Fruit fly (Drosophila melanogaster) whole organism, embryonic: Measurements from ENCODE around the gene CG12112.

Experiments
- Atf3 ChIP-seq: fragments of 200-800 bp; sonication (Bioruptor generic); optimal IDR thresholded peaks from 3 replicates; lab custom pipeline; 2016; ENCODE audit warnings: missing biosample characterization, missing genetic modification characterization
- CG10462 ChIP-seq: fragments of 200-800 bp; sonication (Bioruptor generic); optimal IDR thresholded peaks from 2 replicates; lab custom pipeline; 2016; ENCODE audit warnings: missing biosample characterization, missing genetic modification characterization
- CG11504 ChIP-seq: fragments of 200-800 bp; sonication (Bioruptor generic); optimal IDR thresholded peaks from 3 replicates; lab custom pipeline; 2019; ENCODE audit warnings: missing biosample characterization, mild to moderate bottlenecking, missing genetic modification characterization, moderate library complexity
- CG11560 ChIP-seq: fragments of 200-800 bp; sonication (Bioruptor generic); IDR thresholded peaks from 3 replicates; pipeline ENCODE4 v1.3.6; 2022; ENCODE audit warnings: missing biosample characterization, missing genetic modification characterization
- CG12071 ChIP-seq: fragments of 200-800 bp; sonication (Bioruptor generic); optimal IDR thresholded peaks from 3 replicates; lab custom pipeline; 2018; ENCODE audit warnings: missing biosample characterization, mild to moderate bottlenecking, missing genetic modification characterization
- CG1233 ChIP-seq: fragments of 200-800 bp; sonication (Bioruptor generic); optimal IDR thresholded peaks from 4 replicates; lab custom pipeline; 2018; ENCODE audit warnings: missing biosample characterization, mild to moderate bottlenecking, missing genetic modification characterization
- CG12942 ChIP-seq: fragments of 200-800 bp; sonication (Bioruptor generic); optimal IDR thresholded peaks from 3 replicates; lab custom pipeline; 2016; ENCODE audit warnings: missing biosample characterization, missing genetic modification characterization
- CG13287 ChIP-seq: fragments of 200-800 bp; sonication (Bioruptor generic); IDR thresholded peaks from 2 replicates; pipeline ENCODE4 v1.3.6; 2022; ENCODE audit warnings: missing biosample characterization, missing genetic modification characterization; ENCODE audit not compliant: partially characterized antibody
- CG13424 ChIP-seq: fragments of 200-800 bp; sonication (Bioruptor generic); optimal IDR thresholded peaks from 2 replicates; lab custom pipeline; 2019; ENCODE audit warnings: missing biosample characterization, mild to moderate bottlenecking, missing genetic modification characterization, moderate library complexity
- CG13624 ChIP-seq: fragments of 200-800 bp; sonication (Bioruptor generic); optimal IDR thresholded peaks from 2 replicates; lab custom pipeline; 2016; ENCODE audit warnings: missing biosample characterization, missing genetic modification characterization
- CG15073 ChIP-seq: fragments of 200-800 bp; sonication (Bioruptor generic); optimal IDR thresholded peaks from 2 replicates; lab custom pipeline; 2016; ENCODE audit warnings: missing biosample characterization, missing genetic modification characterization
- CG16863 ChIP-seq: fragments of 200-800 bp; sonication (Bioruptor generic); optimal IDR thresholded peaks from 3 replicates; lab custom pipeline; 2016; ENCODE audit warnings: missing biosample characterization, missing genetic modification characterization
- CG17912 ChIP-seq: fragments of 200-800 bp; sonication (Bioruptor generic); optimal IDR thresholded peaks from 2 replicates; lab custom pipeline; 2018; ENCODE audit warnings: missing biosample characterization, mild to moderate bottlenecking, missing genetic modification characterization
- CG18011 ChIP-seq: fragments of 200-800 bp; sonication (Bioruptor generic); optimal IDR thresholded peaks from 2 replicates; lab custom pipeline; 2017; ENCODE audit warnings: missing biosample characterization, missing genetic modification characterization, mild to moderate bottlenecking, moderate library complexity, missing genotype
- CG33213 ChIP-seq: fragments of 200-800 bp; sonication (Bioruptor generic); optimal IDR thresholded peaks from 3 replicates; lab custom pipeline; 2016; ENCODE audit warnings: missing biosample characterization, missing genetic modification characterization
- CG34422 ChIP-seq: fragments of 200-800 bp; sonication (Bioruptor generic); IDR thresholded peaks from 3 replicates; pipeline ENCODE4 v1.3.6; 2022; ENCODE audit warnings: missing biosample characterization, missing genetic modification characterization
- CG4820 ChIP-seq: fragments of 200-800 bp; sonication (Bioruptor generic); optimal IDR thresholded peaks from 3 replicates; lab custom pipeline; 2016; ENCODE audit warnings: missing biosample characterization, missing genetic modification characterization
- CG7839 ChIP-seq: fragments of 200-800 bp; sonication (Bioruptor generic); optimal IDR thresholded peaks from 3 replicates; lab custom pipeline; 2018; ENCODE audit warnings: missing biosample characterization, mild to moderate bottlenecking, missing genetic modification characterization, moderate library complexity
- CG8359 ChIP-seq: fragments of 200-800 bp; sonication (Bioruptor generic); optimal IDR thresholded peaks from 2 replicates; lab custom pipeline; 2017; ENCODE audit warnings: missing biosample characterization, mild to moderate bottlenecking, missing genetic modification characterization, borderline replicate concordance
- CG8478 ChIP-seq: fragments of >200 bp; optimal IDR thresholded peaks from 2 replicates; lab custom pipeline; 2018
- CG8924 ChIP-seq: fragments of 200-800 bp; optimal IDR thresholded peaks from 3 replicates; lab custom pipeline; 2019; ENCODE audit warnings: missing biosample characterization, mild to moderate bottlenecking, missing genetic modification characterization, moderate library complexity
- CHES-1-like ChIP-seq: fragments of 200-800 bp; sonication (Bioruptor generic); optimal IDR thresholded peaks from 2 replicates; lab custom pipeline; 2016; ENCODE audit warnings: missing biosample characterization, missing genetic modification characterization
- Camta ChIP-seq: fragments of 200-800 bp; sonication (Bioruptor generic); optimal IDR thresholded peaks from 2 replicates; lab custom pipeline; 2016; ENCODE audit warnings: missing biosample characterization, missing genetic modification characterization
- CrebB ChIP-seq: fragments of 200-800 bp; sonication (Bioruptor generic); optimal IDR thresholded peaks from 3 replicates; lab custom pipeline; 2018; ENCODE audit warnings: missing biosample characterization, mild to moderate bottlenecking, missing genetic modification characterization
- Dbx ChIP-seq: fragments of 200-800 bp; sonication (Bioruptor generic); IDR thresholded peaks from 3 replicates; pipeline ENCODE4 v1.3.6; 2022; ENCODE audit warnings: missing biosample characterization, missing genetic modification characterization
- Gug ChIP-seq: fragments of 200-800 bp; sonication (Bioruptor generic); IDR thresholded peaks from 4 replicates; pipeline ENCODE4 v1.3.6; 2022; ENCODE audit warnings: missing biosample characterization, missing genetic modification characterization
- Hand ChIP-seq: fragments of 200-800 bp; sonication (Bioruptor generic); optimal IDR thresholded peaks from 2 replicates; lab custom pipeline; 2017; ENCODE audit warnings: mild to moderate bottlenecking, missing biosample characterization, missing genetic modification reagents, missing genetic modification characterization
- Med ChIP-seq: fragments of 200-800 bp; sonication (Bioruptor generic); peaks from one replicate; lab custom pipeline; 2016; ENCODE audit warnings: missing biosample characterization, missing genetic modification characterization, mild to moderate bottlenecking, inconsistent platforms, moderate library complexity
- PHDP ChIP-seq: fragments of 200-800 bp; sonication (Bioruptor generic); optimal IDR thresholded peaks from 3 replicates; lab custom pipeline; 2018; ENCODE audit warnings: missing biosample characterization, mild to moderate bottlenecking, missing genetic modification characterization, moderate library complexity
- Sox102F ChIP-seq: fragments of 200-800 bp; sonication (Bioruptor generic); optimal IDR thresholded peaks from 2 replicates; lab custom pipeline; 2018; ENCODE audit warnings: missing biosample characterization, mild to moderate bottlenecking, missing genetic modification characterization, moderate library complexity
- Sry-δ ChIP-seq: fragments of 200-800 bp; sonication (Bioruptor generic); optimal IDR thresholded peaks from 2 replicates; lab custom pipeline; 2016; ENCODE audit warnings: missing biosample characterization, missing genetic modification characterization
- ac ChIP-seq: fragments of 200-800 bp; sonication (Bioruptor generic); optimal IDR thresholded peaks from 3 replicates; lab custom pipeline; 2017; ENCODE audit warnings: missing biosample characterization, mild to moderate bottlenecking, missing genetic modification characterization
- btn ChIP-seq: fragments of 200-800 bp; sonication (Bioruptor generic); optimal IDR thresholded peaks from 2 replicates; lab custom pipeline; 2016; ENCODE audit warnings: missing biosample characterization, missing genetic modification characterization
- chinmo ChIP-seq: fragments of 200-800 bp; sonication (Bioruptor generic); IDR thresholded peaks from 4 replicates; pipeline ENCODE4 v1.3.6; 2022; ENCODE audit warnings: missing biosample characterization, missing genetic modification characterization; ENCODE audit not compliant: partially characterized antibody
- fd96Cb ChIP-seq: fragments of 200-800 bp; sonication (Bioruptor generic); optimal IDR thresholded peaks from 2 replicates; lab custom pipeline; 2018; ENCODE audit warnings: missing biosample characterization, mild to moderate bottlenecking, missing genetic modification characterization, moderate library complexity
- hkb ChIP-seq, 2 experiments: fragments of 200-800 bp in 1 of 2; fragments of >200 bp in 1 of 2; sonication (Bioruptor generic) in 1 of 2; IDR thresholded peaks in 1 of 2; optimal IDR thresholded peaks in 1 of 2; 2 replicates each; pipeline versions ENCODE4 v1.3.6 to Lab custom; 2017 to 2022; ENCODE audit warnings: missing biosample characterization in 1 of 2, missing genetic modification characterization in 1 of 2
- ind ChIP-seq: fragments of 200-800 bp; sonication (Bioruptor generic); optimal IDR thresholded peaks from 3 replicates; lab custom pipeline; 2016; ENCODE audit warnings: missing biosample characterization, missing genetic modification characterization
- inv ChIP-seq: fragments of 200-800 bp; sonication (Bioruptor generic); IDR thresholded peaks from 2 replicates; pipeline ENCODE4 v1.3.6; 2022; ENCODE audit warnings: missing biosample characterization, missing genetic modification characterization; ENCODE audit not compliant: partially characterized antibody
- jigr1 ChIP-seq: fragments of 200-800 bp; sonication (Bioruptor generic); IDR thresholded peaks from 3 replicates; pipeline ENCODE4 v1.3.6; 2022; ENCODE audit warnings: missing biosample characterization, missing genetic modification characterization
- jumu ChIP-seq: fragments of 200-800 bp; sonication (Bioruptor generic); optimal IDR thresholded peaks from 3 replicates; lab custom pipeline; 2016; ENCODE audit warnings: missing biosample characterization, missing genetic modification characterization
- maf-S ChIP-seq: fragments of 200-800 bp; sonication (Bioruptor generic); optimal IDR thresholded peaks from 2 replicates; lab custom pipeline; 2016; ENCODE audit warnings: missing biosample characterization, missing genetic modification characterization
- otp ChIP-seq: fragments of 200-800 bp; sonication (Bioruptor generic); IDR thresholded peaks from 3 replicates; pipeline ENCODE4, ENCODE4 v1.3.6; 2022; ENCODE audit warnings: missing biosample characterization, missing genetic modification characterization
- phol ChIP-seq: fragments of 200-800 bp; sonication (Bioruptor generic); optimal IDR thresholded peaks from 3 replicates; lab custom pipeline; 2018; ENCODE audit warnings: missing biosample characterization, mild to moderate bottlenecking, missing genetic modification characterization, moderate library complexity
- pnt ChIP-seq: fragments of 200-800 bp; sonication (Bioruptor generic); optimal IDR thresholded peaks from 3 replicates; lab custom pipeline; 2016; ENCODE audit warnings: missing biosample characterization, missing genetic modification characterization
- schlank ChIP-seq: fragments of 200-800 bp; sonication (Bioruptor generic); optimal IDR thresholded peaks from 2 replicates; lab custom pipeline; 2018; ENCODE audit warnings: missing biosample characterization, mild to moderate bottlenecking, missing genetic modification characterization
- slbo ChIP-seq: fragments of 200-800 bp; sonication (Bioruptor generic); IDR thresholded peaks from 2 replicates; pipeline ENCODE4 v1.3.6; 2022; ENCODE audit warnings: missing biosample characterization, missing genetic modification characterization
- slou ChIP-seq: fragments of 200-800 bp; sonication (Bioruptor generic); optimal IDR thresholded peaks from 3 replicates; lab custom pipeline; 2016; ENCODE audit warnings: missing biosample characterization, missing genetic modification characterization
- tio ChIP-seq: fragments of 200-800 bp; sonication (Bioruptor generic); optimal IDR thresholded peaks from 2 replicates; lab custom pipeline; 2017; ENCODE audit warnings: missing biosample characterization, missing genetic modification characterization, inconsistent platforms
- tll ChIP-seq, 2 experiments: fragments of 200-800 bp in 1 of 2; fragments of >200 bp in 1 of 2; sonication (Bioruptor generic) in 1 of 2; optimal IDR thresholded peaks; 2 replicates each; lab custom pipeline; 2017 to 2019; ENCODE audit warnings: missing biosample characterization in 2 of 2, missing genetic modification characterization in 2 of 2, mild to moderate bottlenecking in 1 of 2, moderate library complexity in 1 of 2
- wor ChIP-seq: fragments of 200-800 bp; sonication (Bioruptor generic); IDR thresholded peaks from 2 replicates; pipeline ENCODE4 v1.3.6; 2022; ENCODE audit warnings: missing biosample characterization, missing genetic modification characterization

The CG12112 gene

dm6 chrX:8591685-8592127 lies 31.7 kb upstream of the CG12112 start, which contains the start of the genes CG12659 and Crag (continued):
- TF ChIP-seq CrebB (no peak), CG17912 (no peak), Gug (GFP tag; lab: Robert Waterston, UW) (no peak), phol (tag; lab: Kevin White, UChicago) (peak; percentile 41), CG8924 (tag; lab: Kevin White, UChicago) (peak; percentile 40), jumu (no peak), Atf3 (GFP tag; lab: Kevin White, UChicago) (no peak), hkb (optimal IDR thresholded peaks at IDR 0.05; lab: Kevin White, UChicago) (no peak), hkb (GFP tag; IDR thresholded peaks at IDR 0.05; lab: Robert Waterston, UW) (no peak), pnt (GFP tag; lab: Kevin White, UChicago) (no peak), Sox102F (GFP tag; lab: Kevin White, UChicago) (no peak), tll (GFP tag; optimal IDR thresholded peaks at IDR 0.05; lab: Kevin White, UChicago) (no peak), tio (GFP tag; lab: Kevin White, UChicago) (no peak), CG7839 (no peak), Hand (no peak), inv (peak; percentile 39; the same call in 1 of the 2 replicates), CHES-1-like (GFP tag; lab: Kevin White, UChicago) (no peak)

dm6 chrX:8588607-8589171 lies 28.7 kb upstream of the CG12112 start, which contains the start of gene CG12081:
Gene CG12081 (plus strand): TSS chrX:8588811.
- TF ChIP-seq CG33213 (GFP tag; lab: Kevin White, UChicago): no peak
- TF ChIP-seq Dbx (GFP tag; lab: Robert Waterston, UW): peak; percentile 43; the same call in 1 of the 3 replicates
- no peak for TF ChIP-seq CG8478
- peak; percentile 23 for TF ChIP-seq CG13624 (GFP tag; lab: Kevin White, UChicago)
- no peak for TF ChIP-seq btn (GFP tag; lab: Kevin White, UChicago)
- TF ChIP-seq CG13287 (GFP tag; lab: Robert Waterston, UW): peak; percentile 92
- no peak for TF ChIP-seq CG11560 (tag; lab: Robert Waterston, UW)
- TF ChIP-seq CG18011 (GFP tag; lab: Kevin White, UChicago): no peak
- no peak for TF ChIP-seq ac
- no peak for TF ChIP-seq CG11504 (tag; lab: Kevin White, UChicago)
- TF ChIP-seq CG16863: no peak
- TF ChIP-seq Sry-δ: peak; percentile 82
- no peak for TF ChIP-seq jigr1 (GFP tag; lab: Robert Waterston, UW)
- TF ChIP-seq CG13424: no peak
- no peak for TF ChIP-seq CG12942 (GFP tag; lab: Kevin White, UChicago)
- TF ChIP-seq otp (GFP tag; lab: Robert Waterston, UW): no peak
- TF ChIP-seq CG1233 (GFP tag; lab: Kevin White, UChicago): no peak
- peak; percentile 30; the same call in 1 of the 3 replicates for TF ChIP-seq CG34422 (GFP tag; lab: Robert Waterston, UW)
- no peak for TF ChIP-seq fd96Cb (tag; lab: Kevin White, UChicago)
- no peak for TF ChIP-seq CG10462 (GFP tag; lab: Kevin White, UChicago)
- peak; percentile 83 for TF ChIP-seq Med (GFP tag; lab: Kevin White, UChicago)
- no peak for TF ChIP-seq Camta (GFP tag; lab: Kevin White, UChicago)
- TF ChIP-seq CG15073 (GFP tag; lab: Kevin White, UChicago): no peak
- no peak for TF ChIP-seq slou
- TF ChIP-seq maf-S: no peak
- TF ChIP-seq chinmo (GFP tag; lab: Robert Waterston, UW): peak; percentile 91
- TF ChIP-seq PHDP (tag; lab: Kevin White, UChicago): no peak
- no peak for TF ChIP-seq wor (GFP tag; lab: Robert Waterston, UW)
- no peak for TF ChIP-seq CG12071
- TF ChIP-seq CG8359: no peak
- TF ChIP-seq CG4820: no peak
- TF ChIP-seq ind (GFP tag; lab: Kevin White, UChicago): no peak
- no peak for TF ChIP-seq slbo (GFP tag; lab: Robert Waterston, UW)
- TF ChIP-seq schlank (tag; lab: Kevin White, UChicago): no peak
